Worm (Caenorhabditis elegans) whole organism, L4 larva: Measurements from ENCODE around the gene R01B10.3.

Experiments used
- F26F4.8 ChIP-seq: fragments of 200-800 bp; sonication (Bioruptor generic); conservative IDR thresholded peaks from 2 replicates; pipeline ENCODE4 v1.3.6; 2022; ENCODE audit warnings: missing genetic modification characterization, missing compliant biosample characterization
- F44E2.7 ChIP-seq: fragments of 200-800 bp; sonication (Bioruptor generic); IDR thresholded peaks from 2 replicates; pipeline ENCODE4 v2.1.2; 2022; ENCODE audit warnings: missing genetic modification characterization, missing compliant biosample characterization
- F49E8.2 ChIP-seq: sonication (generic microtip); optimal IDR thresholded peaks from 2 replicates; lab custom pipeline; 2016; ENCODE audit warnings: missing compliant biosample characterization, mild to moderate bottlenecking, missing genetic modification characterization, borderline replicate concordance
- T26A8.4 ChIP-seq: fragments of 200-800 bp; sonication (Bioruptor generic); IDR thresholded peaks from 2 replicates; pipeline ENCODE4 v1.3.6; 2022; ENCODE audit warnings: missing genetic modification characterization, missing compliant biosample characterization
- Y105C5A.15 ChIP-seq: fragments of 200-800 bp; sonication (Bioruptor generic); IDR thresholded peaks from 2 replicates; pipeline ENCODE4 v1.3.6; 2022; ENCODE audit warnings: missing genetic modification characterization, missing compliant biosample characterization
- Y5F2A.4 ChIP-seq: fragments of 200-800 bp; sonication (Bioruptor generic); optimal IDR thresholded peaks from 2 replicates; lab custom pipeline; 2018; ENCODE audit warnings: mild to moderate bottlenecking, missing genetic modification characterization, missing compliant biosample characterization
- Y75B8A.6 ChIP-seq: fragments of 200-800 bp; sonication (Bioruptor generic); IDR thresholded peaks from 2 replicates; pipeline ENCODE4 v1.3.6; 2022; ENCODE audit warnings: missing genetic modification reagents, missing genetic modification characterization, missing compliant biosample characterization
- attf-4 ChIP-seq: sonication (generic microtip); optimal IDR thresholded peaks from 3 replicates; lab custom pipeline; 2017; ENCODE audit warnings: missing biosample characterization, missing genetic modification characterization
- ceh-62 ChIP-seq: sonication (generic microtip); optimal IDR thresholded peaks from 2 replicates; lab custom pipeline; 2017; ENCODE audit warnings: missing biosample characterization, missing genetic modification characterization
- ctbp-1 ChIP-seq: fragments of 200-800 bp; sonication (Bioruptor generic); IDR thresholded peaks from 2 replicates; pipeline ENCODE4 v1.3.6; 2022; ENCODE audit warnings: missing genetic modification reagents, missing genetic modification characterization, missing compliant biosample characterization
- daf-19 ChIP-seq: fragments of 200-800 bp; sonication (Bioruptor generic); conservative IDR thresholded peaks from 2 replicates; pipeline ENCODE4 v1.3.6; 2022; ENCODE audit warnings: missing genetic modification characterization, missing compliant biosample characterization
- daf-8 ChIP-seq: fragments of 200-800 bp; sonication (Bioruptor generic); IDR thresholded peaks from 2 replicates; pipeline ENCODE4 v1.3.6; 2022; ENCODE audit warnings: missing genetic modification characterization, missing compliant biosample characterization
- dmd-6 ChIP-seq: fragments of 200-800 bp; sonication (Bioruptor generic); IDR thresholded peaks from 2 replicates; pipeline ENCODE4 v1.3.6; 2022; ENCODE audit warnings: missing genetic modification reagents, missing genetic modification characterization, missing compliant biosample characterization
- dmd-8 ChIP-seq: fragments of 200-800 bp; sonication (Bioruptor generic); IDR thresholded peaks from 2 replicates; pipeline ENCODE4 v1.3.6; 2022; ENCODE audit warnings: missing genetic modification characterization, missing compliant biosample characterization
- duxl-1 ChIP-seq: sonication (generic microtip); optimal IDR thresholded peaks from 2 replicates; lab custom pipeline; 2016; ENCODE audit warnings: mild to moderate bottlenecking, missing genetic modification characterization, moderate library complexity, missing compliant biosample characterization; ENCODE audit not compliant: poor library complexity
- dve-1 ChIP-seq: sonication (generic microtip); optimal IDR thresholded peaks from 2 replicates; lab custom pipeline; 2017; ENCODE audit warnings: antibody characterized with exemption, mild to moderate bottlenecking, missing genetic modification characterization, missing compliant biosample characterization; ENCODE audit not compliant: insufficient read depth
- egl-27 ChIP-seq: sonication (generic microtip); optimal IDR thresholded peaks from 3 replicates; lab custom pipeline; 2017; ENCODE audit warnings: missing biosample characterization, missing genetic modification reagents, missing genetic modification characterization
- egl-43 ChIP-seq: fragments of 200-800 bp; sonication (Bioruptor generic); IDR thresholded peaks from 2 replicates; pipeline ENCODE4 v1.3.6; 2022; ENCODE audit warnings: missing genetic modification reagents, missing genetic modification characterization, missing compliant biosample characterization
- fos-1 ChIP-seq: fragments of 150-350 bp; optimal IDR thresholded peaks from 2 replicates; lab custom pipeline; 2014; ENCODE audit warnings: missing biosample characterization, missing genetic modification characterization
- gei-8 ChIP-seq: fragments of 200-800 bp; sonication (Bioruptor generic); optimal IDR thresholded peaks from 2 replicates; lab custom pipeline; 2018; ENCODE audit warnings: mild to moderate bottlenecking, missing genetic modification characterization, missing compliant biosample characterization
- hif-1 ChIP-seq, 2 experiments: sonication (generic microtip); optimal IDR thresholded peaks; 2 replicates each; lab custom pipeline; 2016 to 2017; ENCODE audit warnings: missing compliant biosample characterization in 2 of 2, missing genetic modification characterization in 2 of 2, missing genetic modification reagents in 2 of 2, missing genotype in 2 of 2, mild to moderate bottlenecking in 1 of 2
- hmg-1.1 ChIP-seq: fragments of 200-800 bp; sonication (Bioruptor generic); IDR thresholded peaks from 2 replicates; pipeline ENCODE4 v1.3.6; 2022; ENCODE audit warnings: missing genetic modification reagents, missing genetic modification characterization, missing compliant biosample characterization
- jun-1 ChIP-seq: fragments of 150-350 bp; optimal IDR thresholded peaks from 2 replicates; lab custom pipeline; 2014; ENCODE audit warnings: missing biosample characterization, missing genetic modification reagents, missing genetic modification characterization
- lim-7 ChIP-seq: fragments of 200-800 bp; sonication (Bioruptor generic); IDR thresholded peaks from 2 replicates; pipeline ENCODE4 v1.3.6; 2022; ENCODE audit warnings: missing genetic modification characterization, missing compliant biosample characterization
- lin-1 ChIP-seq: fragments of 200-800 bp; sonication (Bioruptor generic); IDR thresholded peaks from 2 replicates; pipeline ENCODE4 v1.3.6; 2022; ENCODE audit warnings: missing genetic modification reagents, missing genetic modification characterization, missing compliant biosample characterization
- lin-13 ChIP-seq: fragments of 150-350 bp; optimal IDR thresholded peaks from 2 replicates; lab custom pipeline; 2014; ENCODE audit warnings: missing biosample characterization, missing genetic modification reagents, missing genetic modification characterization
- lir-3 ChIP-seq: sonication (generic microtip); optimal IDR thresholded peaks from 2 replicates; lab custom pipeline; 2016; ENCODE audit warnings: mild to moderate bottlenecking, missing genetic modification characterization, missing compliant biosample characterization
- lsy-2 ChIP-seq, 2 experiments: fragments of 150-350 bp in 1 of 2; sonication (generic microtip) in 1 of 2; optimal IDR thresholded peaks; 2 replicates each; lab custom pipeline; 2014 to 2017; ENCODE audit warnings: missing biosample characterization in 2 of 2, missing genetic modification characterization in 2 of 2
- mdl-1 ChIP-seq, 2 experiments: fragments of 150-350 bp in 1 of 2; sonication (generic microtip) in 1 of 2; optimal IDR thresholded peaks; 2 replicates each; lab custom pipeline; 2014 to 2017; ENCODE audit warnings: missing biosample characterization in 2 of 2, missing genetic modification characterization in 2 of 2
- mdt-29 ChIP-seq: fragments of 200-800 bp; sonication (Bioruptor generic); IDR thresholded peaks from 2 replicates; pipeline ENCODE4 v1.3.6; 2022; ENCODE audit warnings: missing genetic modification reagents, missing genetic modification characterization, missing compliant biosample characterization
- mes-2 ChIP-seq: sonication (generic microtip); optimal IDR thresholded peaks from 2 replicates; lab custom pipeline; 2016; ENCODE audit warnings: missing genotype, mild to moderate bottlenecking, missing genetic modification characterization, missing compliant biosample characterization; ENCODE audit not compliant: poor library complexity, severe bottlenecking
- mxl-3 ChIP-seq: fragments of 200-800 bp; sonication (Bioruptor generic); optimal IDR thresholded peaks from 2 replicates; lab custom pipeline; 2018; ENCODE audit warnings: mild to moderate bottlenecking, missing genetic modification characterization, missing compliant biosample characterization
- nhr-102 ChIP-seq: sonication (generic microtip); optimal IDR thresholded peaks from 2 replicates; lab custom pipeline; 2016; ENCODE audit warnings: mild to moderate bottlenecking, missing genetic modification characterization, moderate library complexity, missing compliant biosample characterization
- nhr-111 ChIP-seq: fragments of 200-800 bp; sonication (Bioruptor generic); optimal IDR thresholded peaks from 2 replicates; lab custom pipeline; 2018; ENCODE audit warnings: mild to moderate bottlenecking, missing genetic modification characterization, missing compliant biosample characterization
- nhr-25 ChIP-seq: sonication (generic microtip); optimal IDR thresholded peaks from 2 replicates; lab custom pipeline; 2017; ENCODE audit warnings: missing genetic modification characterization, mild to moderate bottlenecking, missing compliant biosample characterization, antibody characterized with exemption, moderate library complexity, borderline replicate concordance; ENCODE audit not compliant: insufficient read depth
- nhr-28 ChIP-seq: fragments of 150-350 bp; optimal IDR thresholded peaks from 2 replicates; lab custom pipeline; 2014; ENCODE audit warnings: missing biosample characterization, missing genetic modification characterization
- nhr-6 ChIP-seq: fragments of 150-350 bp; optimal IDR thresholded peaks from 2 replicates; lab custom pipeline; 2014; ENCODE audit warnings: missing biosample characterization, missing genetic modification characterization
- pha-4 ChIP-seq, 2 experiments: fragments of 150-350 bp in 1 of 2; fragments of 200-800 bp in 1 of 2; sonication (Bioruptor generic) in 1 of 2; IDR thresholded peaks in 1 of 2; optimal IDR thresholded peaks in 1 of 2; 2 replicates each; pipeline versions ENCODE4 v1.3.6 to Lab custom; 2014 to 2022; ENCODE audit warnings: missing genetic modification characterization in 2 of 2, missing genetic modification reagents in 2 of 2, missing biosample characterization in 1 of 2, missing compliant biosample characterization in 1 of 2
- php-3 ChIP-seq: fragments of 200-800 bp; sonication (Bioruptor generic); IDR thresholded peaks from 2 replicates; pipeline ENCODE4 v1.3.6; 2022; ENCODE audit warnings: missing genetic modification reagents, missing genetic modification characterization, missing compliant biosample characterization
- rbr-2 ChIP-seq: sonication (generic microtip); optimal IDR thresholded peaks from 2 replicates; lab custom pipeline; 2016; ENCODE audit warnings: missing genotype, missing genetic modification characterization, missing compliant biosample characterization
- sdz-12 ChIP-seq: fragments of 200-800 bp; sonication (Bioruptor generic); optimal IDR thresholded peaks from 2 replicates; lab custom pipeline; 2018; ENCODE audit warnings: mild to moderate bottlenecking, missing genetic modification characterization, missing compliant biosample characterization
- set-16 ChIP-seq: fragments of 200-800 bp; sonication (Bioruptor generic); IDR thresholded peaks from 2 replicates; pipeline ENCODE4 v1.3.6; 2022; ENCODE audit warnings: missing genetic modification reagents, missing genetic modification characterization, missing compliant biosample characterization
- skn-1 ChIP-seq: fragments of 150-350 bp; optimal IDR thresholded peaks from 2 replicates; lab custom pipeline; 2014; ENCODE audit warnings: missing biosample characterization, missing genetic modification characterization
- unc-62 ChIP-seq, 3 experiments: fragments of 150-350 bp in 1 of 3; sonication (generic microtip); optimal IDR thresholded peaks in 2 of 3; peaks in 1 of 3; 1 replicate in 1 of 3; 2 replicates in 2 of 3; lab custom pipeline; 2014 to 2017; ENCODE audit warnings: missing biosample characterization in 3 of 3, missing genetic modification characterization in 3 of 3, missing genetic modification reagents in 3 of 3, missing genotype in 1 of 3
- vab-7 ChIP-seq: fragments of 200-800 bp; sonication (Bioruptor generic); IDR thresholded peaks from 2 replicates; pipeline ENCODE4 v1.3.6; 2022; ENCODE audit warnings: missing genetic modification reagents, missing genetic modification characterization, missing compliant biosample characterization
- zag-1 ChIP-seq: fragments of 150-350 bp; optimal IDR thresholded peaks from 2 replicates; lab custom pipeline; 2014; ENCODE audit warnings: missing biosample characterization, missing genetic modification characterization
- zfp-2 ChIP-seq: sonication (generic microtip); optimal IDR thresholded peaks from 2 replicates; lab custom pipeline; 2016; ENCODE audit warnings: mild to moderate bottlenecking, missing genetic modification characterization, missing compliant biosample characterization
- zfp-3 ChIP-seq: fragments of 200-800 bp; sonication (Bioruptor generic); conservative IDR thresholded peaks from 2 replicates; pipeline ENCODE4 v1.3.6; 2022; ENCODE audit warnings: missing genetic modification reagents, missing genetic modification characterization, missing compliant biosample characterization
- zip-2 ChIP-seq: fragments of 150-350 bp; optimal IDR thresholded peaks from 2 replicates; lab custom pipeline; 2014; ENCODE audit warnings: missing biosample characterization, missing genetic modification characterization

R01B10.3 gene

DNA sequence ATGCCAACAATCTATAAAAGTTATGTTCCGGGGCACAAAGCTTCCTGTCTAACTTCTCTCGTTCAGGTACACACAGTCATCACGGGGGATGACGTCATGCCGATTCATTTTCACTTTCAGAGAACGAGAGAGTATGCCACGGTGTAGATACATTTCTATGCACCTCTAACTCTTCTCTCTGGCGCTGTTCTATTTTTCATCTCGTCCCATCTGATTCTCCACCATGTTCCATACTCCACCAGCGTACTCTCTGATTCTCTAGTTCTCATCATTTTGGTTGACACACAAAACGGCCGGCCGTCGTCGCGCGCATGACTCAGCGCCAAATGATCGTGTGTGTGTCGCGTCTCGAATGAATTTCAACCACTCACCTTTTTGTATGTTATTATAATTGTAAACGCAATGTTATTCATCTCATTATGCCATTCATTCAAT lies 44.5 kb downstream of the R01B10.3 start (continued):
- no peak for TF ChIP-seq zfp-2 (tag; lab: Kevin White, UChicago)
- no peak for TF ChIP-seq skn-1 (tag; lab: Kevin White, UChicago)
- TF ChIP-seq pha-4 (GFP tag; IDR thresholded peaks at IDR 0.05; lab: Robert Waterston, UW), result peak; percentile 94
- peak; percentile 90 for TF ChIP-seq pha-4 (tag; optimal IDR thresholded peaks at IDR 0.05; lab: Kevin White, UChicago)
- no peak for TF ChIP-seq ceh-62 (tag; lab: Kevin White, UChicago)
- no peak for TF ChIP-seq sdz-12 (GFP tag; lab: Kevin White, UChicago)
- no peak for TF ChIP-seq Y5F2A.4 (GFP tag; lab: Kevin White, UChicago)
- peak; percentile 74 for TF ChIP-seq mes-2
- TF ChIP-seq zag-1 (tag; lab: Kevin White, UChicago), result no peak
- TF ChIP-seq nhr-28 (tag; lab: Kevin White, UChicago), result peak; percentile 98
- TF ChIP-seq rbr-2 (tag; lab: Kevin White, UChicago), result peak; percentile 91
- peak; percentile 94 for TF ChIP-seq mxl-3 (GFP tag; lab: Kevin White, UChicago)
- TF ChIP-seq ctbp-1, result peak; percentile 86
- peak; percentile 96 for TF ChIP-seq nhr-102 (tag; lab: Kevin White, UChicago)
- TF ChIP-seq attf-4 (tag; lab: Kevin White, UChicago), result no peak
- peak; percentile 93 for TF ChIP-seq T26A8.4 (GFP tag; lab: Robert Waterston, UW)
- TF ChIP-seq jun-1 (tag; lab: Kevin White, UChicago), result peak; percentile 93
- TF ChIP-seq F26F4.8 (GFP tag; lab: Robert Waterston, UW), result no peak
- peak; percentile 83 for TF ChIP-seq gei-8 (GFP tag; lab: Kevin White, UChicago)
- TF ChIP-seq F44E2.7 (GFP tag; lab: Robert Waterston, UW), result no peak
- no peak for TF ChIP-seq lir-3 (tag; lab: Kevin White, UChicago)
- TF ChIP-seq daf-19 (GFP tag; lab: Robert Waterston, UW), result no peak
- TF ChIP-seq unc-62 (GFP tag; optimal IDR thresholded peaks at IDR 0.05 in 1 of 2; lab: Kevin White, UChicago), result peak in 1 of 2 experiments; percentile 99
- TF ChIP-seq unc-62 (tag; optimal IDR thresholded peaks at IDR 0.05; lab: Kevin White, UChicago), result no peak
- TF ChIP-seq php-3, result peak; percentile 97
- TF ChIP-seq vab-7 (GFP tag; lab: Robert Waterston, UW), result no peak
- TF ChIP-seq fos-1 (tag; lab: Kevin White, UChicago), result no peak
- TF ChIP-seq hif-1 (tag; optimal IDR thresholded peaks at IDR 0.05; lab: Kevin White, UChicago), result peak; percentile 13 to 85
- TF ChIP-seq egl-43 (GFP tag; lab: Robert Waterston, UW), result peak; percentile 83
- TF ChIP-seq nhr-111, result no peak
- TF ChIP-seq daf-8 (GFP tag; lab: Robert Waterston, UW), result no peak
- TF ChIP-seq duxl-1 (tag; lab: Kevin White, UChicago), result peak; percentile 45
- TF ChIP-seq F49E8.2, result no peak
- TF ChIP-seq lin-1 (GFP tag; lab: Robert Waterston, UW), result peak; percentile 97
- peak; percentile 67 to 96 for TF ChIP-seq mdl-1 (tag; optimal IDR thresholded peaks at IDR 0.05; lab: Kevin White, UChicago)
- TF ChIP-seq dmd-8 (GFP tag; lab: Robert Waterston, UW), result no peak
- TF ChIP-seq lim-7 (GFP tag; lab: Robert Waterston, UW), result 0 out of 2 replicates have a peak, but pooled peaks have one; percentile 25
- peak; percentile 81 for TF ChIP-seq lin-13
- TF ChIP-seq Y75B8A.6, result no peak
- TF ChIP-seq hmg-1.1, result peak; percentile 95
- TF ChIP-seq Y105C5A.15, result no peak
- TF ChIP-seq dve-1, result peak; percentile 99
- peak; percentile 79 for TF ChIP-seq egl-27 (tag; lab: Kevin White, UChicago)
- peak; percentile 99 for TF ChIP-seq dmd-6 (GFP tag; lab: Robert Waterston, UW)
- peak; percentile 84 for TF ChIP-seq zfp-3
- peak; percentile 86 for TF ChIP-seq mdt-29 (GFP tag; lab: Robert Waterston, UW)
- peak; percentile 81 for TF ChIP-seq nhr-6 (tag; lab: Kevin White, UChicago)
- TF ChIP-seq lsy-2 (tag; optimal IDR thresholded peaks at IDR 0.05; lab: Kevin White, UChicago), result peak; percentile 65 to 91
- TF ChIP-seq set-16 (GFP tag; lab: Robert Waterston, UW), result peak; percentile 68
- TF ChIP-seq zip-2 (tag; lab: Kevin White, UChicago), result peak; percentile 30
- TF ChIP-seq nhr-25, result peak; percentile 81
